Worm (Caenorhabditis elegans): ENCODE results near the gene pgap-3.

- TF ChIP-seq jun-1 (tag; optimal IDR thresholded peaks at IDR 0.05) (no peak), skn-1 (tag; optimal IDR thresholded peaks at IDR 0.05) (no peak), fos-1 (tag; optimal IDR thresholded peaks at IDR 0.05) (no peak), elt-1 (tag; optimal IDR thresholded peaks at IDR 0.05) (no peak), nhr-12 (tag; optimal IDR thresholded peaks at IDR 0.05) (no peak)
Measured at ce11 chrV:6016097-6016496, 31.6 kb downstream of the pgap-3 start.

Measured in whole organism, L3 larva.